Worm (Caenorhabditis elegans) whole organism, midembryonic: ENCODE measurements around the gene ptc-3.
"Not testable (repeated sequence)": the region's sequence is repeated elsewhere in the genome, so short reads cannot be mapped to it uniquely, and the experiment has no call there.

Experiments used
- T22C8.4 ChIP-seq: fragments of 200-800 bp; sonication (Bioruptor generic); IDR thresholded peaks from 2 replicates; pipeline ENCODE4 v1.3.6; 2022; ENCODE audit warnings: missing genetic modification characterization, missing compliant biosample characterization
- cog-1 ChIP-seq: sonication (generic microtip); optimal IDR thresholded peaks from 2 replicates; lab custom pipeline; 2016; ENCODE audit warnings: missing genetic modification characterization, missing compliant biosample characterization
- flt-1 ChIP-seq: fragments of 200-800 bp; sonication (Bioruptor generic); IDR thresholded peaks from 2 replicates; pipeline ENCODE4 v1.3.6; 2022; ENCODE audit warnings: missing genetic modification characterization, missing compliant biosample characterization
- klf-2 ChIP-seq: fragments of 200-800 bp; sonication (Bioruptor generic); conservative IDR thresholded peaks from 2 replicates; pipeline ENCODE4 v1.3.6; 2022; ENCODE audit warnings: missing genetic modification reagents, missing genetic modification characterization, missing compliant biosample characterization
- med-1 ChIP-seq: sonication (generic microtip); optimal IDR thresholded peaks from 2 replicates; lab custom pipeline; 2017; ENCODE audit warnings: missing genetic modification characterization, mild to moderate bottlenecking, missing compliant biosample characterization, antibody characterized with exemption, missing genetic modification reagents; ENCODE audit not compliant: insufficient read depth
- ref-1 ChIP-seq: fragments of 200-800 bp; sonication (Bioruptor generic); conservative IDR thresholded peaks from 2 replicates; pipeline ENCODE4 v1.3.6; 2022; ENCODE audit warnings: missing genetic modification reagents, missing genetic modification characterization, missing compliant biosample characterization
- tab-1 ChIP-seq: fragments of 200-800 bp; sonication (Bioruptor generic); IDR thresholded peaks from 2 replicates; pipeline ENCODE4 v1.3.6; 2022; ENCODE audit warnings: missing genetic modification characterization, missing compliant biosample characterization
- ztf-23 ChIP-seq: fragments of 200-800 bp; sonication (Bioruptor generic); IDR thresholded peaks from 2 replicates; pipeline ENCODE4 v1.3.6; 2022; ENCODE audit warnings: missing genetic modification reagents, missing genetic modification characterization, missing compliant biosample characterization

DNA sequence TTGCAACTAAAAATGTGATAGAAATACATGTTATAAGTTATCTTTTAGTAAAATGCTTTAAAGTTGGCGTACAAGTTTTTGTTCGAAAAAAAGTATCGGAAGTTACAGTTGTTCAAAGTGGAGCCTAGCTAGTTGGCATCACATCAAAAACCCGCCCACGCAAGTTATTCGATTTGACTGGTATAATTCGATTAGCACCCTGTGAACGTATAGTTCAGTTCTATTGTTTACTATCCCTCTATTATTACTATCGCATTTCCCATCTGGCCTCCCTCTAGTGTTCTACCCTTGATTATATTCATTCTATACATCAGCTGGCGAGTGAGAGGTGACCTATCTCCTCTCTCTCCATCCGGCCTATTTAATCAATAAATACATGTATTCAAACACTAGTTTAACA is 13.4 kb downstream of the ptc-3 start, which contains the start of gene Y110A2AL.4:
- TF ChIP-seq med-1 (GFP tag; lab: Kevin White, UChicago); cog-1 (tag; lab: Kevin White, UChicago); flt-1 (GFP tag; lab: Robert Waterston, UW); tab-1 (GFP tag; lab: Robert Waterston, UW); T22C8.4; ztf-23 (GFP tag; lab: Robert Waterston, UW); klf-2 (GFP tag; lab: Robert Waterston, UW); ref-1: not testable (repeated sequence)
